Worm (Caenorhabditis elegans) whole organism, late embryonic: Measurements from ENCODE around the gene iglr-1.

Source experiments
- C08G9.2 ChIP-seq: sonication (generic microtip); optimal IDR thresholded peaks from 2 replicates; lab custom pipeline; 2016; ENCODE audit warnings: mild to moderate bottlenecking, missing genetic modification characterization, moderate library complexity, missing compliant biosample characterization
- F13H6.1 ChIP-seq: sonication (generic microtip); optimal IDR thresholded peaks from 2 replicates; lab custom pipeline; 2016; ENCODE audit warnings: missing genetic modification characterization, missing compliant biosample characterization
- T23F11.4 ChIP-seq: fragments of 200-800 bp; sonication (Bioruptor generic); optimal IDR thresholded peaks from 2 replicates; lab custom pipeline; 2018; ENCODE audit warnings: mild to moderate bottlenecking, missing genetic modification characterization, missing compliant biosample characterization
- ahr-1 ChIP-seq: sonication (generic microtip); optimal IDR thresholded peaks from 2 replicates; lab custom pipeline; 2016; ENCODE audit warnings: missing genetic modification characterization, missing compliant biosample characterization
- ceh-14 ChIP-seq: sonication (generic microtip); optimal IDR thresholded peaks from 2 replicates; lab custom pipeline; 2016; ENCODE audit warnings: missing genotype, missing genetic modification characterization, missing compliant biosample characterization
- ceh-18 ChIP-seq: sonication (generic microtip); optimal IDR thresholded peaks from 2 replicates; lab custom pipeline; 2016; ENCODE audit warnings: missing genetic modification characterization, missing compliant biosample characterization
- ceh-19 ChIP-seq: fragments of 200-800 bp; sonication (Bioruptor generic); optimal IDR thresholded peaks from 2 replicates; lab custom pipeline; 2018; ENCODE audit warnings: mild to moderate bottlenecking, missing genetic modification characterization, missing compliant biosample characterization
- ceh-2 ChIP-seq: sonication (generic microtip); optimal IDR thresholded peaks from 2 replicates; lab custom pipeline; 2016; ENCODE audit warnings: missing genotype, missing genetic modification characterization, missing compliant biosample characterization
- ceh-30 ChIP-seq: fragments of 150-350 bp; optimal IDR thresholded peaks from 2 replicates; lab custom pipeline; 2014; ENCODE audit warnings: missing biosample characterization, missing genetic modification characterization
- ceh-31 ChIP-seq: sonication (generic microtip); optimal IDR thresholded peaks from 2 replicates; lab custom pipeline; 2016; ENCODE audit warnings: missing genetic modification characterization, missing compliant biosample characterization
- ceh-34 ChIP-seq: sonication (generic microtip); optimal IDR thresholded peaks from 2 replicates; lab custom pipeline; 2016; ENCODE audit warnings: mild to moderate bottlenecking, missing genetic modification characterization, missing compliant biosample characterization
- ceh-48 ChIP-seq: sonication (generic microtip); optimal IDR thresholded peaks from 2 replicates; lab custom pipeline; 2016; ENCODE audit warnings: missing genetic modification characterization, inconsistent platforms, missing compliant biosample characterization
- ceh-9 ChIP-seq: sonication (generic microtip); optimal IDR thresholded peaks from 2 replicates; lab custom pipeline; 2016; ENCODE audit warnings: mild to moderate bottlenecking, missing genetic modification characterization, inconsistent platforms, missing compliant biosample characterization
- che-1 ChIP-seq: sonication (generic microtip); optimal IDR thresholded peaks from 2 replicates; lab custom pipeline; 2016; ENCODE audit warnings: mild to moderate bottlenecking, missing genetic modification characterization, missing compliant biosample characterization
- dmd-4 ChIP-seq: sonication (generic microtip); optimal IDR thresholded peaks from 2 replicates; lab custom pipeline; 2016; ENCODE audit warnings: borderline replicate concordance, missing genetic modification characterization, missing compliant biosample characterization
- dve-1 ChIP-seq: sonication (generic microtip); optimal IDR thresholded peaks from 2 replicates; lab custom pipeline; 2017; ENCODE audit warnings: antibody characterized with exemption, mild to moderate bottlenecking, missing genetic modification characterization, missing compliant biosample characterization
- elt-2 ChIP-seq: sonication (generic microtip); optimal IDR thresholded peaks from 2 replicates; lab custom pipeline; 2016; ENCODE audit warnings: missing genetic modification reagents, missing genetic modification characterization, missing compliant biosample characterization
- ets-4 ChIP-seq: sonication (generic microtip); optimal IDR thresholded peaks from 2 replicates; lab custom pipeline; 2016; ENCODE audit warnings: missing genetic modification characterization, missing compliant biosample characterization
- eyg-1 ChIP-seq: sonication (generic microtip); optimal IDR thresholded peaks from 2 replicates; lab custom pipeline; 2016; ENCODE audit warnings: missing genotype, missing genetic modification characterization, missing compliant biosample characterization
- fkh-10 ChIP-seq: fragments of 150-350 bp; optimal IDR thresholded peaks from 2 replicates; lab custom pipeline; 2014; ENCODE audit warnings: missing biosample characterization, missing genetic modification reagents, missing genetic modification characterization
- hlh-30 ChIP-seq: sonication (generic microtip); optimal IDR thresholded peaks from 2 replicates; lab custom pipeline; 2017; ENCODE audit warnings: antibody characterized with exemption, missing genetic modification characterization, missing compliant biosample characterization; ENCODE audit not compliant: insufficient read depth
- hlh-8 ChIP-seq: sonication (generic microtip); optimal IDR thresholded peaks from 2 replicates; lab custom pipeline; 2016; ENCODE audit warnings: missing genotype, missing genetic modification characterization, missing compliant biosample characterization
- lim-6 ChIP-seq: sonication (generic microtip); optimal IDR thresholded peaks from 2 replicates; lab custom pipeline; 2016; ENCODE audit warnings: missing genetic modification characterization, missing compliant biosample characterization
- lin-11 ChIP-seq: fragments of 200-800 bp; sonication (Bioruptor generic); optimal IDR thresholded peaks from 2 replicates; lab custom pipeline; 2018; ENCODE audit warnings: mild to moderate bottlenecking, missing genetic modification characterization, missing compliant biosample characterization
- mec-3 ChIP-seq: sonication (generic microtip); optimal IDR thresholded peaks from 2 replicates; lab custom pipeline; 2016; ENCODE audit warnings: borderline replicate concordance, missing genetic modification characterization, missing compliant biosample characterization
- nfya-1 ChIP-seq: sonication (generic microtip); optimal IDR thresholded peaks from 2 replicates; lab custom pipeline; 2017; ENCODE audit warnings: missing genetic modification characterization, mild to moderate bottlenecking, missing compliant biosample characterization, antibody characterized with exemption, moderate library complexity
- npax-4 ChIP-seq: sonication (generic microtip); optimal IDR thresholded peaks from 2 replicates; lab custom pipeline; 2016; ENCODE audit warnings: missing genetic modification characterization, missing compliant biosample characterization
- pag-3 ChIP-seq: sonication (generic microtip); optimal IDR thresholded peaks from 2 replicates; lab custom pipeline; 2016; ENCODE audit warnings: missing compliant biosample characterization, missing genetic modification characterization, borderline replicate concordance
- pat-9 ChIP-seq: fragments of 200-800 bp; sonication (Bioruptor generic); optimal IDR thresholded peaks from 2 replicates; lab custom pipeline; 2018; ENCODE audit warnings: mild to moderate bottlenecking, missing genetic modification characterization, moderate library complexity, missing compliant biosample characterization
- pros-1 ChIP-seq: fragments of 150-350 bp; optimal IDR thresholded peaks from 2 replicates; lab custom pipeline; 2014; ENCODE audit warnings: missing biosample characterization, missing genetic modification reagents, missing genetic modification characterization
- ref-2 ChIP-seq: sonication (generic microtip); optimal IDR thresholded peaks from 2 replicates; lab custom pipeline; 2016; ENCODE audit warnings: missing genetic modification characterization, missing compliant biosample characterization
- rnt-1 ChIP-seq: sonication (generic microtip); optimal IDR thresholded peaks from 2 replicates; lab custom pipeline; 2016; ENCODE audit warnings: missing genetic modification characterization, missing compliant biosample characterization
- sdc-2 ChIP-seq: sonication (generic microtip); optimal IDR thresholded peaks from 2 replicates; lab custom pipeline; 2016; ENCODE audit warnings: missing genotype, missing genetic modification characterization, missing compliant biosample characterization
- sox-2 ChIP-seq: fragments of 200-800 bp; sonication (Bioruptor generic); IDR thresholded peaks from 2 replicates; pipeline ENCODE4 v1.3.6; 2022; ENCODE audit warnings: missing genetic modification reagents, missing genetic modification characterization, missing compliant biosample characterization
- tbx-2 ChIP-seq: sonication (generic microtip); optimal IDR thresholded peaks from 2 replicates; lab custom pipeline; 2016; ENCODE audit warnings: missing genetic modification characterization, missing compliant biosample characterization
- ttx-3 ChIP-seq: sonication (generic microtip); optimal IDR thresholded peaks from 2 replicates; lab custom pipeline; 2016; ENCODE audit warnings: missing genetic modification reagents, missing genetic modification characterization, missing compliant biosample characterization
- unc-3 ChIP-seq, 2 experiments: fragments of 200-800 bp in 1 of 2; sonication (Bioruptor generic) in 1 of 2; sonication (generic microtip) in 1 of 2; conservative IDR thresholded peaks in 1 of 2; optimal IDR thresholded peaks in 1 of 2; 2 replicates each; pipeline versions ENCODE4 v1.3.6 to Lab custom; 2016 to 2022; ENCODE audit warnings: missing compliant biosample characterization in 2 of 2, missing genetic modification characterization in 2 of 2, missing genetic modification reagents in 1 of 2
- unc-42 ChIP-seq: sonication (generic microtip); optimal IDR thresholded peaks from 2 replicates; lab custom pipeline; 2016; ENCODE audit warnings: missing genotype, missing genetic modification characterization, missing compliant biosample characterization
- unc-55 ChIP-seq: sonication (generic microtip); optimal IDR thresholded peaks from 2 replicates; lab custom pipeline; 2017; ENCODE audit warnings: missing biosample characterization, missing genetic modification reagents, missing genetic modification characterization
- ztf-16 ChIP-seq: sonication (generic microtip); optimal IDR thresholded peaks from 2 replicates; lab custom pipeline; 2017; ENCODE audit warnings: missing genetic modification characterization, missing compliant biosample characterization

The iglr-1 gene

DNA sequence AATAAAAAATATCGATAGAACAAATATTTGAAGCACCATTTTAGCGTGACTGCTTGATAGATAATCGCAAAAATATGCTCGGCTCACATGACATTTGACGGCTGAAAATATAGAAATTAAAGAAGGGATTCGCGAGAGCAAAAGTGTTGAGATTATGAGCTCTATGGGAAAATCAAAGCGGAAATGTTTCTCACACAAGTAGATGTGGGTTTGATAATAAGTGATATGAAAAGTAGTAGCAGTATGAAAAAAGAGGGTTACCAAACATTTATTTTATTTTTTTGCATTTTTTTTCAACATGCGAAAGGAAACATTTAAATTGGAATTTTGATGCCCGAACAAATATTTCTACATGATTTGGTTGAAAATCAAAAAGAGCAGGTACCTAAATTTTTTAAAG is at the start of gene iglr-1:
TSS of gene iglr-1 (minus strand) at position 101 of the 400 bp plus-strand sequence.
- TF ChIP-seq dmd-4 (tag; lab: Kevin White, UChicago) (no peak), ceh-9 (tag; lab: Kevin White, UChicago) (no peak), C08G9.2 (tag; lab: Kevin White, UChicago) (no peak), ceh-30 (tag; lab: Kevin White, UChicago) (no peak), fkh-10 (GFP tag; lab: Kevin White, UChicago) (no peak), ttx-3 (tag; lab: Kevin White, UChicago) (no peak), ztf-16 (tag; lab: Kevin White, UChicago) (no peak), rnt-1 (tag; lab: Kevin White, UChicago) (no peak), unc-42 (no peak), lin-11 (tag; lab: Kevin White, UChicago) (no peak)
- TF ChIP-seq, all 69 proteins: peak for 0

DNA sequence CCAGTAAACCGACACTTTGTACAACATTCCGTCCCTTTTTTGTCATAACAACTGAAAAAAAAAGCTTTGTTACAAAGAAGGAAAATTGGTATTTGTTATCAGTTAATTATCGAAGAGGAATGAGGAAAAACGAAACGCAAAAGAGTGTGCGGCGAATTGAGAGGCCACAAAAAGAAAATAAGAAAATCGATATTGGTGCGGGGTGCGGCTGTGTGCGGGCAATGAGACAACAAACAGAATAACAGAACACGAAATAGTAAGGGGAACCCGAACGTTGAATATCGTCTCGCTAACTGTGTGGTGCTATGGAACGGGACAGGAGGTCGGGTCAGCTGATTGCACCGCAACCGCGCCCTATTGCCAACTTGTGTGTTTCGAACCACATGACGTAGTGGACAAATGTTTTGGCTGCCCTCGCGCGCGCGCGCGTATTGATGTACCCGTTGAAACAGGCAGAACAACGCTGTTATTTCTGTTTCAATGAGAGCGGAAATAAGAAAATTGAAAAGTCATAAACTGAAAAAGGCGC is 49.4 kb upstream of the iglr-1 start, which contains the start of gene C18B12.4:
TSS of gene C18B12.4 (minus strand) at position 51 of the 529 bp plus-strand sequence.
- TF ChIP-seq rnt-1 (tag; lab: Kevin White, UChicago): peak; percentile 79
- TF ChIP-seq sox-2 (GFP tag; lab: Robert Waterston, UW): peak; percentile 6; the same call in 1 of the 2 replicates
- peak; percentile 30 for TF ChIP-seq elt-2 (tag; lab: Kevin White, UChicago)
- no peak for TF ChIP-seq ahr-1 (tag; lab: Kevin White, UChicago)
- TF ChIP-seq T23F11.4: no peak
- TF ChIP-seq npax-4 (tag; lab: Kevin White, UChicago): no peak
- TF ChIP-seq eyg-1 (tag; lab: Kevin White, UChicago): peak; percentile 19
- peak; percentile 6 for TF ChIP-seq C08G9.2 (tag; lab: Kevin White, UChicago)
- TF ChIP-seq mec-3 (tag; lab: Kevin White, UChicago): no peak
- peak; percentile 65 for TF ChIP-seq ceh-2
- TF ChIP-seq tbx-2 (tag; lab: Kevin White, UChicago): peak; percentile 68
- peak; percentile 30 for TF ChIP-seq F13H6.1 (tag; lab: Kevin White, UChicago)
- TF ChIP-seq dve-1 (tag; lab: Kevin White, UChicago): peak; percentile 3
- peak; percentile 71 for TF ChIP-seq pros-1 (tag; lab: Kevin White, UChicago)
- peak; percentile 36 for TF ChIP-seq ets-4 (tag; lab: Kevin White, UChicago)
- no peak for TF ChIP-seq ceh-9 (tag; lab: Kevin White, UChicago)
- peak; percentile 3 for TF ChIP-seq ceh-19 (GFP tag; lab: Kevin White, UChicago)
- peak; percentile 9 for TF ChIP-seq ztf-16 (tag; lab: Kevin White, UChicago)
- TF ChIP-seq pat-9: peak; percentile 57
- peak; percentile 61 for TF ChIP-seq ceh-30 (tag; lab: Kevin White, UChicago)
- TF ChIP-seq ceh-18 (tag; lab: Kevin White, UChicago): peak; percentile 83
- TF ChIP-seq che-1 (tag; lab: Kevin White, UChicago): no peak
- TF ChIP-seq ceh-31 (tag; lab: Kevin White, UChicago): peak; percentile 84
- peak; percentile 88 for TF ChIP-seq sdc-2 (tag; lab: Kevin White, UChicago)
- peak; percentile 76 for TF ChIP-seq ref-2
- TF ChIP-seq unc-55 (GFP tag; lab: Kevin White, UChicago): peak; percentile 80
- TF ChIP-seq ceh-14: peak; percentile 33
- TF ChIP-seq hlh-30: peak; percentile 99
- peak; percentile 78 for TF ChIP-seq ceh-34 (tag; lab: Kevin White, UChicago)
- TF ChIP-seq pag-3 (tag; lab: Kevin White, UChicago): no peak
- no peak for TF ChIP-seq unc-3 (GFP tag; conservative IDR thresholded peaks at IDR 0.05; lab: Robert Waterston, UW)
- TF ChIP-seq unc-3 (tag; optimal IDR thresholded peaks at IDR 0.05; lab: Kevin White, UChicago): no peak
- peak; percentile 8 for TF ChIP-seq lim-6 (tag; lab: Kevin White, UChicago)
- TF ChIP-seq nfya-1 (tag; lab: Kevin White, UChicago): peak; percentile 72
- TF ChIP-seq ceh-48 (tag; lab: Kevin White, UChicago): peak; percentile 50
- TF ChIP-seq hlh-8 (tag; lab: Kevin White, UChicago): peak; percentile 49
